Worm (Caenorhabditis elegans): ENCODE results near the gene AC7.3.

AC7.3 gene

ce11 chrIV:5083832-5084231 lies 27.8 kb upstream of the AC7.3 start:
- peak; percentile 70 for TF ChIP-seq lin-38 (GFP tag; IDR thresholded peaks at IDR 0.05)
- no peak for TF ChIP-seq T26A8.4 (GFP tag; IDR thresholded peaks at IDR 0.05)
- TF ChIP-seq Y75B8A.6 (GFP tag; IDR thresholded peaks at IDR 0.05), result no peak
- no peak for TF ChIP-seq ztf-11 (tag; optimal IDR thresholded peaks at IDR 0.05)
- TF ChIP-seq sdz-12 (GFP tag; optimal IDR thresholded peaks at IDR 0.05), result no peak

DNA sequence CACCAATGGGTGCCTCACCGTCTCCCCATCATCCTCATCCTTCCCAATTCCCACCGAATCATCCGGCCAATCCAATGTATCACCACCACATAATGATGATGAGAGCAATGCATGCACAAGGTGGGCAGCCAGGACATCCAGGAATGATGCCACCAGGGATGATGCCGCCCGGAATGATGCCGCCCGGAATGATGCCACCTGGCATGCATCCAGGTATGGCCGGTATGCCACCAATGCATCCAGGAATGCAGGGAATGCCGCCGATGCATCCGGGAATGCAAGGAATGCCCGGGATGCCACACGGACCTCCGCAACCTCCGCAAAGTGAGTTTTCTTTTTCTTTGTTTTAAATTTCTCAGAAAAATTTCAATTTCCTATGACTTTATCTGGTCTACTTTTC lies 25.9 kb upstream of the AC7.3 start:
- TF ChIP-seq pha-4 (GFP tag; IDR thresholded peaks at IDR 0.05) (no peak), pha-4 (tag; optimal IDR thresholded peaks at IDR 0.05) (no peak), set-16 (GFP tag; IDR thresholded peaks at IDR 0.05) (peak; percentile 76), F26F4.8 (GFP tag; conservative IDR thresholded peaks at IDR 0.05) (no peak), unc-62 (GFP tag; optimal IDR thresholded peaks at IDR 0.05 in 1 of 2) (peak in 1 of 2 experiments; percentile 1), unc-62 (tag; optimal IDR thresholded peaks at IDR 0.05) (no peak)

DNA sequence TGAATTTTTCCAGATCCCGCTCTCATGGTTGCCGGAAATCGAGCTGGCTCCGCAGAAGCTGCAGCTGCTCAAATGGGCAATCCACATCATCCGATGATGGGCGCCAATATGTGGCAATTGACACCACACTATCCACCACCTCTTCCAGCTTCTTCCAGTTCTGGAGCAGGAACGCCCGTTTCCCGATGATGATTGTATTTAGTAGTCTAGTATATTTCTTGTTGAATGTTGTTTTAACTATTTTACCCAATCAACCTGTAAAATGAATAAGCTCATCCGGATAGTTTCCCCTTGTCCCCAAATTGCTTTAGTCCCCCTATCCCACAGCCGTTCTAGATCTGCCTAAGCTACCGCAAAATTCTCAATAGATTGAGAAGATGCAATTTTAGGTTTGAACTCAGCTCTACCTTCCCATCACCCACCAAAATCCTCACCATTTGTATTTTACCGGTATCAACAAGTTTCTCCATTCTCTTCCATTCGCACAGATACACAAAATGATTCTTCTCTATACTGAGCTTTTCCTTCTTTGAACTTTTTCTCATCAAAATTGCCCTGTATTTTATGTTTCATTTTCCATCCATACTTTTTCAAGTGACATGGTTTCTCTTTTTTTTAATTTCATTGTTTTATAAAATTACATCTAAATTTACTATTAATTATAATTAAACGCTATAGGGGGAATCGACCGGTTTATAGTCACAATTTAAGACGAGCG lies 25.2 kb upstream of the AC7.3 start:
- TF ChIP-seq Y105C5A.15 (GFP tag; IDR thresholded peaks at IDR 0.05) (no peak), F26F4.8 (GFP tag; conservative IDR thresholded peaks at IDR 0.05) (no peak), lin-39 (tag; optimal IDR thresholded peaks at IDR 0.05) (no peak), ceh-62 (tag; optimal IDR thresholded peaks at IDR 0.05) (no peak), daf-19 (GFP tag; conservative IDR thresholded peaks at IDR 0.05) (0 out of 2 replicates have a peak, but pooled peaks have one; percentile 38), lim-7 (GFP tag; IDR thresholded peaks at IDR 0.05) (0 out of 2 replicates have a peak, but pooled peaks have one; percentile 30), mxl-2 (GFP tag; conservative IDR thresholded peaks at IDR 0.05) (no peak), Y5F2A.4 (GFP tag; optimal IDR thresholded peaks at IDR 0.05) (no peak), lin-1 (GFP tag; IDR thresholded peaks at IDR 0.05) (no peak), gei-8 (GFP tag; optimal IDR thresholded peaks at IDR 0.05) (no peak), nhr-6 (tag; optimal IDR thresholded peaks at IDR 0.05) (no peak), zfp-3 (GFP tag; conservative IDR thresholded peaks at IDR 0.05) (no peak), mep-1 (tag; optimal IDR thresholded peaks at IDR 0.05) (peak; percentile 40), T20F7.1 (GFP tag; optimal IDR thresholded peaks at IDR 0.05) (peak; percentile 55), nhr-77 (tag; optimal IDR thresholded peaks at IDR 0.05) (peak; percentile 6), ama-1 (optimal IDR thresholded peaks at IDR 0.05) (peak; percentile 18), hlh-11 (tag; optimal IDR thresholded peaks at IDR 0.05) (no peak), unc-39 (tag; optimal IDR thresholded peaks at IDR 0.05) (no peak), skn-1 (tag; optimal IDR thresholded peaks at IDR 0.05) (no peak), aha-1 (tag) (peak; percentile 83), ceh-44 (GFP tag; IDR thresholded peaks at IDR 0.05) (no peak), dmd-8 (GFP tag; IDR thresholded peaks at IDR 0.05) (no peak), T26A8.4 (GFP tag; IDR thresholded peaks at IDR 0.05) (0 out of 2 replicates have a peak, but pooled peaks have one; percentile 39), arid-1 (GFP tag; conservative IDR thresholded peaks at IDR 0.05) (no peak), egl-43 (GFP tag; IDR thresholded peaks at IDR 0.05) (no peak), nhr-25 (tag; optimal IDR thresholded peaks at IDR 0.05; ENCODE audit: borderline replicate concordance, insufficient read depth) (no peak), unc-130 (GFP tag; optimal IDR thresholded peaks at IDR 0.05) (no peak), daf-12 (tag; optimal IDR thresholded peaks at IDR 0.05) (no peak), zfp-2 (tag; optimal IDR thresholded peaks at IDR 0.05) (no peak), ztf-7 (tag; optimal IDR thresholded peaks at IDR 0.05) (no peak), aly-2 (tag; optimal IDR thresholded peaks at IDR 0.05) (no peak), zip-11 (GFP tag; IDR thresholded peaks at IDR 0.05) (no peak), nhr-41 (GFP tag; IDR thresholded peaks at IDR 0.05) (no peak), jun-1 (tag; optimal IDR thresholded peaks at IDR 0.05) (no peak), egl-27 (tag; optimal IDR thresholded peaks at IDR 0.05) (no peak), nhr-76 (tag; optimal IDR thresholded peaks at IDR 0.05) (no peak), attf-4 (tag; optimal IDR thresholded peaks at IDR 0.05) (no peak), pqm-1 (tag; optimal IDR thresholded peaks at IDR 0.05) (no peak), ceh-20 (GFP tag; IDR thresholded peaks at IDR 0.05) (no peak), dve-1 (tag; optimal IDR thresholded peaks at IDR 0.05; ENCODE audit: insufficient read depth) (peak; percentile 29)
